Fruit fly (Drosophila melanogaster): ENCODE data around the gene RpS14b.

- TF ChIP-seq CG17568 (GFP tag; optimal IDR thresholded peaks at IDR 0.05) (no peak), C15 (GFP tag; IDR thresholded peaks at IDR 0.05) (no peak), Deaf1 (tag; optimal IDR thresholded peaks at IDR 0.05) (no peak), CG6683 (GFP tag; optimal IDR thresholded peaks at IDR 0.05) (no peak), chif (GFP tag; optimal IDR thresholded peaks at IDR 0.05) (no peak), CG7745 (tag; optimal IDR thresholded peaks at IDR 0.05) (no peak), CG12391 (tag; optimal IDR thresholded peaks at IDR 0.05) (no peak), bbx (GFP tag; IDR thresholded peaks at IDR 0.05; ENCODE audit: partially characterized antibody) (no peak), hkb (optimal IDR thresholded peaks at IDR 0.05) (no peak), hkb (GFP tag; IDR thresholded peaks at IDR 0.05) (no peak), peb (GFP tag; IDR thresholded peaks at IDR 0.05) (no peak), NFAT (GFP tag; IDR thresholded peaks at IDR 0.05) (no peak), CG10959 (GFP tag; IDR thresholded peaks at IDR 0.05) (no peak), Gug (GFP tag; IDR thresholded peaks at IDR 0.05) (no peak), CG10543 (GFP tag; optimal IDR thresholded peaks at IDR 0.05) (no peak)
Observed at dm6 chrX:7979202-7979601, 44.5 kb downstream of the RpS14b start.
